Worm (Caenorhabditis elegans): ENCODE measurements around the gene rnf-5.

DNA sequence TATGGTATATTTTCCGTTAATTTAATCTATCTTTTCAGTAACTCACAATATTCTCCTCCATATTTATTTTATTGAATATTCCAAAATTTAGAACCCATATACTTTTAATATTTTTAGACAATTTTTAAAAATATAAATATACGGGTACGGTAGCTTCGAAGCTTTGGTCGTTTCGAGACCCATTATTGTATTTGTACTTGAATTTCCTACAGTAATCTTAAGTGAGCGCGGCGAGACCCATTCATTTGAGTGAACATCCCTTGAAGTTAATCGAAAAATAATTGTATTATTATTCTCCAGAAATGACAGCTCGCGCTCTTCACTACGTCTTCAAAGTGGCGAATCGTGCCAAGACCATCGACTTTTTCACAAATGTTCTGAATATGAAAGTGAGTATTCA, 13.3 kb downstream of the rnf-5 start, which contains the start of gene glod-4:
- TF ChIP-seq lsy-2 (tag; optimal IDR thresholded peaks at IDR 0.05), result no peak
- no peak for TF ChIP-seq nhr-12 (tag; optimal IDR thresholded peaks at IDR 0.05)
- TF ChIP-seq dmd-4 (tag; optimal IDR thresholded peaks at IDR 0.05), result no peak
- no peak for TF ChIP-seq elt-3 (tag; optimal IDR thresholded peaks at IDR 0.05)
- TF ChIP-seq unc-39 (tag; optimal IDR thresholded peaks at IDR 0.05), result no peak
- TF ChIP-seq lin-39 (tag; optimal IDR thresholded peaks at IDR 0.05), result no peak
- no peak for TF ChIP-seq aly-2 (tag; optimal IDR thresholded peaks at IDR 0.05)
- no peak for TF ChIP-seq nhr-25 (tag; optimal IDR thresholded peaks at IDR 0.05)
- no peak for TF ChIP-seq ama-1 (optimal IDR thresholded peaks at IDR 0.05)
- no peak for TF ChIP-seq ztf-4 (tag; optimal IDR thresholded peaks at IDR 0.05)
- no peak for TF ChIP-seq nhr-237 (tag; optimal IDR thresholded peaks at IDR 0.05)
- TF ChIP-seq snpc-4 (tag; optimal IDR thresholded peaks at IDR 0.05), result no peak
